Fruit fly (Drosophila melanogaster) whole organism, pupa: ENCODE data around the gene CG9130.

Experiments used
- CG10348 ChIP-seq: fragments of 200-800 bp; sonication (Bioruptor generic); IDR thresholded peaks from 2 replicates; pipeline ENCODE4 v1.3.6; 2022; ENCODE audit warnings: missing biosample characterization, missing genetic modification characterization
- CG12605 ChIP-seq: fragments of 200-800 bp; sonication (Bioruptor generic); IDR thresholded peaks from 2 replicates; pipeline ENCODE4 v1.3.6; 2022; ENCODE audit warnings: missing biosample characterization, missing genetic modification characterization
- CG13204 ChIP-seq: fragments of 200-800 bp; sonication (Bioruptor generic); optimal IDR thresholded peaks from 2 replicates; lab custom pipeline; 2018; ENCODE audit warnings: missing biosample characterization, mild to moderate bottlenecking, missing genetic modification characterization, moderate library complexity
- CG14655 ChIP-seq: fragments of 200-800 bp; sonication (Bioruptor generic); optimal IDR thresholded peaks from 3 replicates; lab custom pipeline; 2017; ENCODE audit warnings: mild to moderate bottlenecking, missing biosample characterization, missing genetic modification reagents, missing genetic modification characterization
- CG15710 ChIP-seq: fragments of 200-800 bp; sonication (Bioruptor generic); optimal IDR thresholded peaks from 2 replicates; lab custom pipeline; 2018; ENCODE audit warnings: missing biosample characterization, mild to moderate bottlenecking, missing genetic modification characterization, moderate library complexity
- CG17806 ChIP-seq: fragments of 200-800 bp; sonication (Bioruptor generic); optimal IDR thresholded peaks from 2 replicates; lab custom pipeline; 2018; ENCODE audit warnings: missing biosample characterization, mild to moderate bottlenecking, missing genetic modification characterization, moderate library complexity
- CG32121 ChIP-seq: fragments of 200-800 bp; sonication (Bioruptor generic); IDR thresholded peaks from 2 replicates; pipeline ENCODE4 v1.3.6; 2022; ENCODE audit warnings: missing biosample characterization, missing genetic modification characterization
- CG34367 ChIP-seq: fragments of 200-800 bp; sonication (Bioruptor generic); optimal IDR thresholded peaks from 2 replicates; lab custom pipeline; 2018; ENCODE audit warnings: missing biosample characterization, mild to moderate bottlenecking, missing genetic modification characterization
- CG4496 ChIP-seq: fragments of 200-800 bp; sonication (Bioruptor generic); IDR thresholded peaks from 3 replicates; pipeline ENCODE4 v1.3.6; 2022; ENCODE audit warnings: missing biosample characterization, missing genetic modification characterization
- CG8159 ChIP-seq: fragments of 200-800 bp; sonication (Bioruptor generic); optimal IDR thresholded peaks from 3 replicates; lab custom pipeline; 2018; ENCODE audit warnings: missing biosample characterization, mild to moderate bottlenecking, missing genetic modification characterization, moderate library complexity
- CG8301 ChIP-seq: fragments of 200-800 bp; sonication (Bioruptor generic); optimal IDR thresholded peaks from 2 replicates; lab custom pipeline; 2018; ENCODE audit warnings: missing biosample characterization, mild to moderate bottlenecking, missing genetic modification characterization
- CG9948 ChIP-seq: fragments of 200-800 bp; sonication (Bioruptor generic); optimal IDR thresholded peaks from 2 replicates; lab custom pipeline; 2018; ENCODE audit warnings: missing biosample characterization, mild to moderate bottlenecking, missing genetic modification characterization, moderate library complexity
- D1 ChIP-seq: fragments of 200-800 bp; sonication (Bioruptor generic); optimal IDR thresholded peaks from 2 replicates; lab custom pipeline; 2018; ENCODE audit warnings: missing biosample characterization, mild to moderate bottlenecking, missing genetic modification characterization, moderate library complexity
- EcR ChIP-seq: fragments of 200-800 bp; sonication (Bioruptor generic); optimal IDR thresholded peaks from 3 replicates; lab custom pipeline; 2019; ENCODE audit warnings: missing biosample characterization, missing genetic modification characterization, mild to moderate bottlenecking, moderate library complexity, missing genetic modification reagents
- Ets98B ChIP-seq: fragments of 200-800 bp; sonication (Bioruptor generic); IDR thresholded peaks from 2 replicates; pipeline ENCODE4 v1.3.6; 2022; ENCODE audit warnings: missing biosample characterization, missing genetic modification characterization
- Pif1A ChIP-seq: fragments of 200-800 bp; sonication (Bioruptor generic); optimal IDR thresholded peaks from 3 replicates; lab custom pipeline; 2016; ENCODE audit warnings: missing biosample characterization, missing genetic modification characterization
- Pif1B ChIP-seq: fragments of 200-800 bp; sonication (Bioruptor generic); optimal IDR thresholded peaks from 3 replicates; lab custom pipeline; 2016; ENCODE audit warnings: missing biosample characterization, missing genetic modification characterization
- Snoo ChIP-seq: fragments of 200-800 bp; sonication (Bioruptor generic); optimal IDR thresholded peaks from 3 replicates; lab custom pipeline; 2017; ENCODE audit warnings: missing biosample characterization, mild to moderate bottlenecking, missing genetic modification characterization, inconsistent platforms
- fd96Ca ChIP-seq: fragments of 200-800 bp; sonication (Bioruptor generic); IDR thresholded peaks from 3 replicates; pipeline ENCODE4 v1.3.6; 2022; ENCODE audit warnings: missing biosample characterization, missing genetic modification characterization
- gl ChIP-seq: fragments of 200-800 bp; sonication (Bioruptor generic); optimal IDR thresholded peaks from 2 replicates; lab custom pipeline; 2018; ENCODE audit warnings: missing biosample characterization, mild to moderate bottlenecking, missing genetic modification characterization
- rn ChIP-seq: fragments of 200-800 bp; sonication (Bioruptor generic); IDR thresholded peaks from 2 replicates; pipeline ENCODE4 v1.3.6; 2022; ENCODE audit warnings: missing biosample characterization, missing genetic modification characterization

CG9130 gene

DNA sequence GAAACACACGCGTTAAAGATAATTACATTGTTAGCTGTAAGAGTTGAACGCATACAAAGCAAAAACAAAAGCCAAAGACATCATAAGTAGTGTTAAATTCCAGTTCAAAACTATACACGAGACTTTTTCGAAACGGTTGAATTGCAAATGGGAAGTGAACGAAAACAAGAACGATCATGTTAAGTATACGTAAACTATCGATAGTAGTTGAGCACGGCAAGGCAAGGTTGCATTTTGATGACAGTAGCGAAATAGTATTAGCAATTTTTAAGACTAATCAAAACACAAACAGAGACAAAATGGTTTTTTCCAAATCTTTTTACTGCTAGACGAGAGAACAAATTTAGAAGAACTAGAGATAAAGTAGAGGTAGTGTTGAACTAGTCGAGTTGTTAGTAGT lies 43.0 kb downstream of the CG9130 start:
- TF ChIP-seq CG17806 (tag; lab: Kevin White, UChicago) (no peak), CG8159 (tag; lab: Kevin White, UChicago) (no peak), Snoo (tag; lab: Kevin White, UChicago) (no peak), D1 (tag; lab: Kevin White, UChicago) (no peak), CG8301 (no peak), CG15710 (tag; lab: Kevin White, UChicago) (no peak), CG4496 (no peak), Pif1B (GFP tag; lab: Kevin White, UChicago) (no peak), CG12605 (GFP tag; lab: Robert Waterston, UW) (no peak), rn (GFP tag; lab: Robert Waterston, UW) (no peak)

DNA sequence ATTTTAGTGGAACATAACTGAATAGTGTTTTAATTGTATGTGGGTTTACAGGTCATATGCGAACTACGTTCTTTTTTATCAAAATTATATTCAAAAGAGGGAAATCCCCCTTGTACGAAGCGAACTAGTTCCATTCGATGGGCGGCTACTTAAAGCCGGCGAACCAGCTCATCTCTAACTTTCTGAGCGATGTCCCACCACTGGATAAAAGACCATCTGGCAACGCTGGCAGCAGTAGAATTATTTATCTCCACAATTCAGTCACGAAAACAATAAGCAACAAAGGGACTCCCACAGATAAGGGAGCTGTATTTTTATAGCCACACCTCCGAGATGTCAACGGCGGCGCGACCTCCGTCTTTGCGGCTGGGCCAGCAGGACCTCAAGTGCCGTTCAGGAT lies 43.9 kb downstream of the CG9130 start, which contains the start of gene Rabex-5:
Gene Rabex-5, plus strand, starts transcription at position 221 of the 400 bp plus-strand sequence.
- TF ChIP-seq CG4496 (0 out of 3 replicates have a peak, but pooled peaks have one; percentile 25), CG13204 (GFP tag; lab: Kevin White, UChicago) (no peak), CG10348 (GFP tag; lab: Robert Waterston, UW) (no peak), CG15710 (tag; lab: Kevin White, UChicago) (no peak), Ets98B (GFP tag; lab: Robert Waterston, UW) (no peak), CG14655 (GFP tag; lab: Kevin White, UChicago) (no peak), EcR (no peak), Pif1B (GFP tag; lab: Kevin White, UChicago) (no peak), gl (tag; lab: Kevin White, UChicago) (no peak), CG34367 (tag; lab: Kevin White, UChicago) (no peak), CG8301 (no peak), CG32121 (GFP tag; lab: Robert Waterston, UW) (peak; percentile 34; the same call in 1 of the 2 replicates)

- TF ChIP-seq fd96Ca (GFP tag; lab: Robert Waterston, UW) (no peak), CG32121 (GFP tag; lab: Robert Waterston, UW) (0 out of 2 replicates have a peak, but pooled peaks have one; percentile 16), EcR (peak; percentile 21), Pif1B (GFP tag; lab: Kevin White, UChicago) (no peak), Ets98B (GFP tag; lab: Robert Waterston, UW) (peak; percentile 36; the same call in 1 of the 2 replicates), CG4496 (peak; percentile 18; the same call in 1 of the 3 replicates), CG34367 (tag; lab: Kevin White, UChicago) (no peak), Pif1A (no peak), CG9948 (no peak), rn (GFP tag; lab: Robert Waterston, UW) (no peak)
Observed at dm6 chr3L:1298509-1298908, 46.7 kb downstream of the CG9130 start, which contains the start of gene scf. Gene scf (plus strand): TSS chr3L:1298672.

dm6 chr3L:1300076-1300635 lies 48.3 kb downstream of the CG9130 start:
- TF ChIP-seq CG9948, result peak; percentile 64
- TF ChIP-seq CG8159 (tag; lab: Kevin White, UChicago), result peak; percentile 72
- TF ChIP-seq fd96Ca (GFP tag; lab: Robert Waterston, UW), result no peak
- no peak for TF ChIP-seq CG32121 (GFP tag; lab: Robert Waterston, UW)
- TF ChIP-seq CG34367 (tag; lab: Kevin White, UChicago), result peak; percentile 54
- no peak for TF ChIP-seq EcR
- no peak for TF ChIP-seq D1 (tag; lab: Kevin White, UChicago)
- TF ChIP-seq CG13204 (GFP tag; lab: Kevin White, UChicago), result no peak
- no peak for TF ChIP-seq CG12605 (GFP tag; lab: Robert Waterston, UW)
- TF ChIP-seq gl (tag; lab: Kevin White, UChicago), result peak; percentile 43
- TF ChIP-seq CG14655 (GFP tag; lab: Kevin White, UChicago), result no peak
- TF ChIP-seq CG17806 (tag; lab: Kevin White, UChicago), result peak; percentile 69
- peak; percentile 70 for TF ChIP-seq Snoo (tag; lab: Kevin White, UChicago)
- TF ChIP-seq CG4496, result peak; percentile 74; the same call in 2 of the 3 replicates
- peak; percentile 64 for TF ChIP-seq CG8301
- no peak for TF ChIP-seq rn (GFP tag; lab: Robert Waterston, UW)
- TF ChIP-seq Ets98B (GFP tag; lab: Robert Waterston, UW), result peak; percentile 31
- no peak for TF ChIP-seq CG10348 (GFP tag; lab: Robert Waterston, UW)
- no peak for TF ChIP-seq Pif1A
- peak; percentile 72 for TF ChIP-seq CG15710 (tag; lab: Kevin White, UChicago)
- TF ChIP-seq, all 21 proteins: peak for 10

- TF ChIP-seq Snoo (tag; lab: Kevin White, UChicago) (no peak), EcR (no peak), CG34367 (tag; lab: Kevin White, UChicago) (no peak), CG12605 (GFP tag; lab: Robert Waterston, UW) (no peak), CG9948 (no peak), Ets98B (GFP tag; lab: Robert Waterston, UW) (no peak), Pif1B (GFP tag; lab: Kevin White, UChicago) (no peak), rn (GFP tag; lab: Robert Waterston, UW) (no peak), D1 (tag; lab: Kevin White, UChicago) (no peak), CG4496 (no peak), gl (tag; lab: Kevin White, UChicago) (no peak), CG10348 (GFP tag; lab: Robert Waterston, UW) (no peak), fd96Ca (GFP tag; lab: Robert Waterston, UW) (no peak), CG8301 (no peak), Pif1A (no peak)
- TF ChIP-seq, all 21 proteins: peak for 0
Observed at dm6 chr3L:1302234-1302949, 50.6 kb downstream of the CG9130 start, which contains the start of the genes Rac1 and Acat2. Gene Rac1 (minus strand): TSS chr3L:1302683. Gene Acat2 (plus strand): TSS chr3L:1302944.
